Worm (Caenorhabditis elegans) whole organism, L4 larva: ENCODE measurements around the gene srh-192.
"Not testable (repeated sequence)": the region's sequence is repeated elsewhere in the genome, so short reads cannot be mapped to it uniquely, and the experiment has no call there.

ENCODE experiments used
- D1046.2 ChIP-seq: fragments of 200-800 bp; sonication (Bioruptor generic); IDR thresholded peaks from 2 replicates; pipeline ENCODE4 v1.3.6; 2022; ENCODE audit warnings: missing genetic modification characterization, missing compliant biosample characterization
- Y105C5A.15 ChIP-seq: fragments of 200-800 bp; sonication (Bioruptor generic); IDR thresholded peaks from 2 replicates; pipeline ENCODE4 v1.3.6; 2022; ENCODE audit warnings: missing genetic modification characterization, missing compliant biosample characterization
- cey-2 ChIP-seq: sonication (generic microtip); optimal IDR thresholded peaks from 3 replicates; lab custom pipeline; 2017; ENCODE audit warnings: missing genetic modification characterization, mild to moderate bottlenecking, missing compliant biosample characterization, antibody characterized with exemption, borderline replicate concordance; ENCODE audit not compliant: insufficient read depth
- dpl-1 ChIP-seq: fragments of 150-350 bp; optimal IDR thresholded peaks from 2 replicates; lab custom pipeline; 2014; ENCODE audit warnings: missing biosample characterization, missing genetic modification reagents, missing genetic modification characterization
- egl-27 ChIP-seq: sonication (generic microtip); optimal IDR thresholded peaks from 3 replicates; lab custom pipeline; 2017; ENCODE audit warnings: missing biosample characterization, missing genetic modification reagents, missing genetic modification characterization
- fos-1 ChIP-seq: fragments of 150-350 bp; optimal IDR thresholded peaks from 2 replicates; lab custom pipeline; 2014; ENCODE audit warnings: missing biosample characterization, missing genetic modification characterization
- hmg-1.1 ChIP-seq: fragments of 200-800 bp; sonication (Bioruptor generic); IDR thresholded peaks from 2 replicates; pipeline ENCODE4 v1.3.6; 2022; ENCODE audit warnings: missing genetic modification reagents, missing genetic modification characterization, missing compliant biosample characterization
- lin-13 ChIP-seq: fragments of 150-350 bp; optimal IDR thresholded peaks from 2 replicates; lab custom pipeline; 2014; ENCODE audit warnings: missing biosample characterization, missing genetic modification reagents, missing genetic modification characterization
- nhr-237 ChIP-seq: sonication (generic microtip); optimal IDR thresholded peaks from 2 replicates; lab custom pipeline; 2017; ENCODE audit warnings: missing biosample characterization, missing genetic modification characterization
- nhr-28 ChIP-seq: fragments of 150-350 bp; optimal IDR thresholded peaks from 2 replicates; lab custom pipeline; 2014; ENCODE audit warnings: missing biosample characterization, missing genetic modification characterization
- nhr-77 ChIP-seq: fragments of 150-350 bp; optimal IDR thresholded peaks from 2 replicates; lab custom pipeline; 2014; ENCODE audit warnings: missing biosample characterization, missing genetic modification characterization
- skn-1 ChIP-seq: fragments of 150-350 bp; optimal IDR thresholded peaks from 2 replicates; lab custom pipeline; 2014; ENCODE audit warnings: missing biosample characterization, missing genetic modification characterization

DNA sequence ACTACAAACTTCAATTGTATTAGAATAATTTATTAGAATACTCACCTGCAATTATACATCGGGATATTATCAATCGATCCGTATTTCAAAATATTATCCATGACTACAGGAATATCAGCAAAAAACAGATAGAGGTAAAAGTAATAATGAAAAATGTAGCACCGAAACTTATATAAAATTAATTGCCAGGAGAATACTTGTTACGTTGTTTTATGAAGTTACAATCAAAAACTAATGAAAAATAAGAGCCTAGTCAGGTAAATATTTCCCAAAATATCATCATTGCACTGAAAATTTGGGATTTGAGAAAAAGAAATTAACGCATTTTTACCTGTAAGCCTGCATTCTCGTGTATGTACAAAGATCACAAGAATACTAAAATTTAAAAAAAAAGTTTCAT, 43.7 kb downstream of the srh-192 start, which contains the start of gene srt-38:
- not testable (repeated sequence) for TF ChIP-seq hmg-1.1 (GFP tag; lab: Robert Waterston, UW); lin-13 (GFP tag; lab: Kevin White, UChicago); Y105C5A.15; fos-1; dpl-1 (GFP tag; lab: Kevin White, UChicago); egl-27 (tag; lab: Kevin White, UChicago); nhr-28 (tag; lab: Kevin White, UChicago); D1046.2 (GFP tag; lab: Robert Waterston, UW); cey-2 (tag; lab: Kevin White, UChicago); nhr-77; skn-1 (tag; lab: Kevin White, UChicago); nhr-237 (tag; lab: Kevin White, UChicago)
